Fruit fly (Drosophila melanogaster) whole organism, embryonic: Measurements from ENCODE around the gene CG14100.

ENCODE experiments used
- Antp ChIP-seq: fragments of 200-800 bp; sonication (Bioruptor generic); optimal IDR thresholded peaks from 3 replicates; lab custom pipeline; 2016; ENCODE audit warnings: missing biosample characterization, missing genetic modification characterization
- Bdp1 ChIP-seq: fragments of 200-800 bp; sonication (Bioruptor generic); optimal IDR thresholded peaks from 3 replicates; lab custom pipeline; 2016; ENCODE audit warnings: missing biosample characterization, missing genetic modification characterization
- CG10321 ChIP-seq: fragments of 200-800 bp; sonication (Bioruptor generic); IDR thresholded peaks from 2 replicates; pipeline ENCODE4 v1.3.6; 2022; ENCODE audit warnings: missing biosample characterization, missing genetic modification characterization
- CG10366 ChIP-seq: fragments of 200-800 bp; sonication (Bioruptor generic); IDR thresholded peaks from 2 replicates; pipeline ENCODE4 v1.3.6; 2022; ENCODE audit warnings: missing biosample characterization, missing genetic modification characterization
- CG10959 ChIP-seq: fragments of 200-800 bp; sonication (Bioruptor generic); IDR thresholded peaks from 2 replicates; pipeline ENCODE4 v1.3.6; 2022; ENCODE audit warnings: missing biosample characterization, missing genetic modification characterization
- CG11398 ChIP-seq: fragments of 200-800 bp; sonication (Bioruptor generic); optimal IDR thresholded peaks from 2 replicates; lab custom pipeline; 2016; ENCODE audit warnings: missing biosample characterization, missing genetic modification characterization
- CG12299 ChIP-seq: fragments of 200-800 bp; sonication (Bioruptor generic); optimal IDR thresholded peaks from 2 replicates; lab custom pipeline; 2018; ENCODE audit warnings: missing biosample characterization, mild to moderate bottlenecking, missing genetic modification characterization
- CG1233 ChIP-seq: fragments of 200-800 bp; sonication (Bioruptor generic); optimal IDR thresholded peaks from 4 replicates; lab custom pipeline; 2018; ENCODE audit warnings: missing biosample characterization, mild to moderate bottlenecking, missing genetic modification characterization
- CG14014 ChIP-seq: fragments of 200-800 bp; sonication (Bioruptor generic); IDR thresholded peaks from 2 replicates; pipeline ENCODE4 v1.3.6; 2022; ENCODE audit warnings: missing biosample characterization, missing genetic modification characterization
- CG15514 ChIP-seq: fragments of 200-800 bp; sonication (Bioruptor generic); optimal IDR thresholded peaks from 3 replicates; lab custom pipeline; 2017; ENCODE audit warnings: missing biosample characterization, missing genetic modification characterization, mild to moderate bottlenecking, moderate library complexity, missing genetic modification reagents
- CG15696 ChIP-seq: fragments of 200-800 bp; sonication (Bioruptor generic); optimal IDR thresholded peaks from 2 replicates; lab custom pipeline; 2019; ENCODE audit warnings: missing biosample characterization, mild to moderate bottlenecking, missing genetic modification characterization, moderate library complexity
- CG17361 ChIP-seq: fragments of 200-800 bp; sonication (Bioruptor generic); IDR thresholded peaks from 3 replicates; pipeline ENCODE4 v1.3.6; 2022; ENCODE audit warnings: missing biosample characterization, missing genetic modification characterization
- CG18619 ChIP-seq: fragments of 200-800 bp; sonication (Bioruptor generic); optimal IDR thresholded peaks from 3 replicates; lab custom pipeline; 2017; ENCODE audit warnings: missing biosample characterization, mild to moderate bottlenecking, missing genetic modification characterization
- CG2116 ChIP-seq: fragments of 200-800 bp; sonication (Bioruptor generic); optimal IDR thresholded peaks from 3 replicates; lab custom pipeline; 2018; ENCODE audit warnings: missing biosample characterization, mild to moderate bottlenecking, missing genetic modification characterization
- CG2120 ChIP-seq: fragments of 200-800 bp; sonication (Bioruptor generic); optimal IDR thresholded peaks from 3 replicates; lab custom pipeline; 2016; ENCODE audit warnings: missing biosample characterization, missing genetic modification characterization
- CG2712 ChIP-seq: fragments of 200-800 bp; optimal IDR thresholded peaks from 3 replicates; lab custom pipeline; 2019; ENCODE audit warnings: missing biosample characterization, mild to moderate bottlenecking, missing genetic modification characterization, moderate library complexity
- CG33213 ChIP-seq: fragments of 200-800 bp; sonication (Bioruptor generic); optimal IDR thresholded peaks from 3 replicates; lab custom pipeline; 2016; ENCODE audit warnings: missing biosample characterization, missing genetic modification characterization
- CG3407 ChIP-seq: fragments of 200-800 bp; sonication (Bioruptor generic); optimal IDR thresholded peaks from 2 replicates; lab custom pipeline; 2018; ENCODE audit warnings: missing biosample characterization, mild to moderate bottlenecking, missing genetic modification characterization
- CG3838 ChIP-seq: fragments of 200-800 bp; sonication (Bioruptor generic); optimal IDR thresholded peaks from 3 replicates; lab custom pipeline; 2016; ENCODE audit warnings: missing biosample characterization, missing genetic modification characterization
- CG5953 ChIP-seq: fragments of 200-800 bp; sonication (Bioruptor generic); IDR thresholded peaks from 2 replicates; pipeline ENCODE4 v1.3.6; 2022; ENCODE audit warnings: missing biosample characterization, missing genetic modification characterization
- CG6765 ChIP-seq: fragments of 200-800 bp; sonication (Bioruptor generic); optimal IDR thresholded peaks from 3 replicates; lab custom pipeline; 2017; ENCODE audit warnings: missing biosample characterization, mild to moderate bottlenecking, missing genetic modification characterization
- CG8290 ChIP-seq, 3 experiments: fragments of 200-800 bp; sonication (Bioruptor generic); optimal IDR thresholded peaks; 2 replicates each; lab custom pipeline; 2016 to 2019; ENCODE audit warnings: missing biosample characterization in 3 of 3, missing genetic modification characterization in 3 of 3, mild to moderate bottlenecking in 2 of 3, moderate library complexity in 1 of 3
- CG9215 ChIP-seq: fragments of 200-800 bp; sonication (Bioruptor generic); IDR thresholded peaks from 2 replicates; pipeline ENCODE4 v1.3.6; 2022; ENCODE audit warnings: missing biosample characterization, missing genetic modification characterization
- D19A ChIP-seq: fragments of 200-800 bp; optimal IDR thresholded peaks from 3 replicates; lab custom pipeline; 2019; ENCODE audit warnings: missing biosample characterization, mild to moderate bottlenecking, missing genetic modification characterization, moderate library complexity
- Deaf1 ChIP-seq: fragments of 200-800 bp; optimal IDR thresholded peaks from 3 replicates; lab custom pipeline; 2019; ENCODE audit warnings: missing biosample characterization, mild to moderate bottlenecking, missing genetic modification characterization, moderate library complexity
- HHEX ChIP-seq: fragments of 200-800 bp; sonication (Bioruptor generic); optimal IDR thresholded peaks from 3 replicates; lab custom pipeline; 2017; ENCODE audit warnings: missing biosample characterization, mild to moderate bottlenecking, missing genetic modification characterization, missing genetic modification reagents
- HLHmδ ChIP-seq: fragments of 200-800 bp; sonication (Bioruptor generic); optimal IDR thresholded peaks from 2 replicates; lab custom pipeline; 2018; ENCODE audit warnings: missing biosample characterization, mild to moderate bottlenecking, missing genetic modification characterization, moderate library complexity
- Hmr ChIP-seq: fragments of 200-800 bp; sonication (Bioruptor generic); optimal IDR thresholded peaks from 3 replicates; lab custom pipeline; 2017; ENCODE audit warnings: mild to moderate bottlenecking, missing biosample characterization, missing genetic modification reagents, missing genetic modification characterization
- Lhr ChIP-seq: fragments of 200-800 bp; sonication (Bioruptor generic); optimal IDR thresholded peaks from 3 replicates; lab custom pipeline; 2017; ENCODE audit warnings: mild to moderate bottlenecking, missing biosample characterization, missing genetic modification reagents, missing genetic modification characterization
- Max ChIP-seq: fragments of 200-800 bp; sonication (Bioruptor generic); optimal IDR thresholded peaks from 2 replicates; lab custom pipeline; 2016; ENCODE audit warnings: missing biosample characterization, mild to moderate bottlenecking, missing genetic modification characterization
- Opbp ChIP-seq: fragments of 200-800 bp; sonication (Bioruptor generic); IDR thresholded peaks from 3 replicates; pipeline ENCODE4 v1.3.6; 2022; ENCODE audit warnings: missing biosample characterization, missing genetic modification characterization; ENCODE audit not compliant: partially characterized antibody
- PHDP ChIP-seq: fragments of 200-800 bp; sonication (Bioruptor generic); optimal IDR thresholded peaks from 3 replicates; lab custom pipeline; 2018; ENCODE audit warnings: missing biosample characterization, mild to moderate bottlenecking, missing genetic modification characterization, moderate library complexity
- Sry-β ChIP-seq: fragments of 200-800 bp; sonication (Bioruptor generic); optimal IDR thresholded peaks from 2 replicates; lab custom pipeline; 2018; ENCODE audit warnings: missing biosample characterization, mild to moderate bottlenecking, missing genetic modification characterization, moderate library complexity
- abd-A ChIP-seq: fragments of 200-800 bp; sonication (Bioruptor generic); optimal IDR thresholded peaks from 3 replicates; lab custom pipeline; 2019; ENCODE audit warnings: missing biosample characterization, mild to moderate bottlenecking, missing genetic modification characterization, moderate library complexity
- bcd ChIP-seq: fragments of 200-800 bp; sonication (Bioruptor generic); optimal IDR thresholded peaks from 2 replicates; lab custom pipeline; 2017; ENCODE audit warnings: missing biosample characterization, mild to moderate bottlenecking, missing genetic modification characterization
- caup ChIP-seq: fragments of 200-800 bp; sonication (Bioruptor generic); optimal IDR thresholded peaks from 3 replicates; lab custom pipeline; 2017; ENCODE audit warnings: missing biosample characterization, mild to moderate bottlenecking, missing genetic modification characterization, moderate library complexity; ENCODE audit not compliant: severe bottlenecking
- chif ChIP-seq, 2 experiments: fragments of 200-800 bp; sonication (Bioruptor generic); optimal IDR thresholded peaks; 3 replicates each; lab custom pipeline; 2016; ENCODE audit warnings: missing biosample characterization in 2 of 2, missing genetic modification characterization in 2 of 2
- da ChIP-seq: fragments of 200-800 bp; sonication (Bioruptor generic); optimal IDR thresholded peaks from 2 replicates; lab custom pipeline; 2016; ENCODE audit warnings: missing biosample characterization, missing genetic modification characterization
- gcm ChIP-seq: fragments of 200-800 bp; sonication (Bioruptor generic); optimal IDR thresholded peaks from 2 replicates; lab custom pipeline; 2019; ENCODE audit warnings: missing biosample characterization, mild to moderate bottlenecking, missing genetic modification characterization, moderate library complexity
- gsb ChIP-seq: fragments of 200-800 bp; sonication (Bioruptor generic); IDR thresholded peaks from 2 replicates; pipeline ENCODE4 v1.3.6; 2022; ENCODE audit warnings: missing biosample characterization, missing genetic modification characterization
- gsb-n ChIP-seq: fragments of 200-800 bp; sonication (Bioruptor generic); optimal IDR thresholded peaks from 3 replicates; lab custom pipeline; 2018; ENCODE audit warnings: missing biosample characterization, mild to moderate bottlenecking, missing genetic modification characterization
- ken ChIP-seq: fragments of 200-800 bp; sonication (Bioruptor generic); IDR thresholded peaks from 3 replicates; pipeline ENCODE4 v1.3.6; 2022; ENCODE audit warnings: missing biosample characterization, missing genetic modification characterization
- lab ChIP-seq: fragments of 200-800 bp; sonication (Bioruptor generic); optimal IDR thresholded peaks from 3 replicates; lab custom pipeline; 2017; ENCODE audit warnings: missing biosample characterization, missing genetic modification characterization, mild to moderate bottlenecking, moderate library complexity, missing genetic modification reagents
- nau ChIP-seq: fragments of 200-800 bp; sonication (Bioruptor generic); optimal IDR thresholded peaks from 3 replicates; lab custom pipeline; 2017; ENCODE audit warnings: missing biosample characterization, mild to moderate bottlenecking, missing genetic modification characterization, missing genetic modification reagents
- pfk ChIP-seq: fragments of 200-800 bp; sonication (Bioruptor generic); optimal IDR thresholded peaks from 2 replicates; lab custom pipeline; 2018; ENCODE audit warnings: missing biosample characterization, mild to moderate bottlenecking, missing genetic modification characterization, moderate library complexity
- row ChIP-seq: fragments of 200-800 bp; sonication (Bioruptor generic); IDR thresholded peaks from 3 replicates; pipeline ENCODE4 v1.3.6; 2022; ENCODE audit warnings: missing biosample characterization, missing genetic modification characterization
- salm ChIP-seq: fragments of 200-800 bp; sonication (Bioruptor generic); optimal IDR thresholded peaks from 2 replicates; lab custom pipeline; 2018; ENCODE audit warnings: missing biosample characterization, mild to moderate bottlenecking, missing genetic modification characterization
- so ChIP-seq: fragments of 200-800 bp; sonication (Bioruptor generic); IDR thresholded peaks from 3 replicates; pipeline ENCODE4 v1.3.6; 2022; ENCODE audit warnings: missing biosample characterization, missing genetic modification characterization
- usp ChIP-seq: fragments of >200 bp; optimal IDR thresholded peaks from 2 replicates; lab custom pipeline; 2017; ENCODE audit warnings: missing biosample characterization, missing genetic modification characterization
- zfh1 ChIP-seq: fragments of 200-800 bp; sonication (Bioruptor generic); IDR thresholded peaks from 3 replicates; pipeline ENCODE4 v1.3.6; 2022; ENCODE audit warnings: missing biosample characterization, missing genetic modification characterization

The CG14100 gene

dm6 chr3L:19575650-19576049 is 14.7 kb downstream of the CG14100 start (continued):
- TF ChIP-seq row (GFP tag; lab: Robert Waterston, UW) (no peak), so (GFP tag; lab: Robert Waterston, UW) (0 out of 3 replicates have a peak, but pooled peaks have one; percentile 38), CG8290 (GFP tag; optimal IDR thresholded peaks at IDR 0.05; lab: Kevin White, UChicago) (peak; percentile 4), CG8290 (tag; optimal IDR thresholded peaks at IDR 0.05; lab: Kevin White, UChicago) (peak in 1 of 2 experiments; percentile 59), CG33213 (GFP tag; lab: Kevin White, UChicago) (peak; percentile 24), D19A (tag; lab: Kevin White, UChicago) (peak; percentile 8), usp (no peak), Sry-β (GFP tag; lab: Kevin White, UChicago) (peak; percentile 26), ken (GFP tag; lab: Robert Waterston, UW) (no peak), CG10366 (GFP tag; lab: Robert Waterston, UW) (no peak), gsb-n (peak; percentile 77), gcm (GFP tag; lab: Kevin White, UChicago) (peak; percentile 48), CG2116 (no peak), CG12299 (tag; lab: Kevin White, UChicago) (peak; percentile 16), abd-A (tag; lab: Kevin White, UChicago) (peak; percentile 90), CG11398 (GFP tag; lab: Kevin White, UChicago) (peak; percentile 25), pfk (GFP tag; lab: Kevin White, UChicago) (no peak), CG9215 (GFP tag; lab: Robert Waterston, UW) (no peak), bcd (GFP tag; lab: Kevin White, UChicago) (peak; percentile 16), gsb (GFP tag; lab: Robert Waterston, UW) (0 out of 2 replicates have a peak, but pooled peaks have one; percentile 19), HLHmδ (GFP tag; lab: Kevin White, UChicago) (peak; percentile 61), da (peak; percentile 2), CG3838 (peak; percentile 40), Hmr (peak; percentile 34), CG14014 (GFP tag; lab: Robert Waterston, UW) (no peak; the same call in 1 of the 2 replicates), CG17361 (GFP tag; lab: Robert Waterston, UW) (0 out of 3 replicates have a peak, but pooled peaks have one; percentile 14), Deaf1 (tag; lab: Kevin White, UChicago) (peak; percentile 8), Lhr (GFP tag; lab: Kevin White, UChicago) (peak; percentile 18), Opbp (GFP tag; lab: Robert Waterston, UW) (no peak), Antp (GFP tag; lab: Kevin White, UChicago) (peak; percentile 13), zfh1 (GFP tag; lab: Robert Waterston, UW) (peak; percentile 42; the same call in 1 of the 3 replicates), CG3407 (GFP tag; lab: Kevin White, UChicago) (peak; percentile 68), CG15514 (GFP tag; lab: Kevin White, UChicago) (no peak), CG2712 (tag; lab: Kevin White, UChicago) (peak; percentile 38), CG6765 (GFP tag; lab: Kevin White, UChicago) (no peak), Bdp1 (GFP tag; lab: Kevin White, UChicago) (peak; percentile 19), nau (GFP tag; lab: Kevin White, UChicago) (peak; percentile 52), CG2120 (GFP tag; lab: Kevin White, UChicago) (no peak), CG5953 (peak; percentile 33; the same call in 1 of the 2 replicates), CG18619 (peak; percentile 24), lab (GFP tag; lab: Kevin White, UChicago) (peak; percentile 57), CG10959 (no peak), caup (peak; percentile 34), salm (tag; lab: Kevin White, UChicago) (peak; percentile 38), chif (GFP tag; optimal IDR thresholded peaks at IDR 0.05; lab: Kevin White, UChicago) (peak; percentile 4 to 25), PHDP (peak; percentile 55), CG15696 (peak; percentile 42), Max (GFP tag; lab: Kevin White, UChicago) (no peak), CG10321 (GFP tag; lab: Robert Waterston, UW) (no peak), HHEX (GFP tag; lab: Kevin White, UChicago) (peak; percentile 43), CG1233 (GFP tag; lab: Kevin White, UChicago) (peak; percentile 46)
